Fruit fly (Drosophila melanogaster): ENCODE data around the gene CG15514.

Gene CG15514

DNA sequence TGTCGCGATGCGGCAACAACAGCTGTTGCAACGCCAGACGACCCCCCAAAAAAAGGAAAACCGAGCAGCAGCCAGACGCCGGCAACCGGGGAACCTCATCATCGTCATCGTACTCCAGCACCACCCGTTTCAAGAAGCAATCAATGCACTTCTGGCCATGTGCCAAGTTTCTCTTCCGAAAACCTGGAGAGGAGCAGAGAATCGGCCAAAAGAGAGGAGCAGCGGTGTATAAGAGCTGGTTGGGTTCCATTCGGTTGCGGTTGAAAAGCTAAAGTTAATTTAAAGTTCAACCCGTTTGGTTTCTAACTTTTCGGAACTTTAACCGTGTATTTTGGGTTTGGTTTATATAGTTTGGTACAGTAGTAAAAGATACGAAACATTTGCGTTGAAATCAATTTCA, 14.9 kb upstream of the CG15514 start:
- peak; percentile 84 for TF ChIP-seq Dif (GFP tag; optimal IDR thresholded peaks at IDR 0.05; ENCODE audit: partially characterized antibody)
- TF ChIP-seq dl (GFP tag; optimal IDR thresholded peaks at IDR 0.05; ENCODE audit: insufficient read depth in 1 of 2, partially characterized antibody in 2 of 2), result peak; percentile 60 to 78
- no peak for TF ChIP-seq Vsx2 (GFP tag; optimal IDR thresholded peaks at IDR 0.05; ENCODE audit: partially characterized antibody)
- TF ChIP-seq Rel (GFP tag; optimal IDR thresholded peaks at IDR 0.05), result no peak
- no peak for TF ChIP-seq Rel (tag; optimal IDR thresholded peaks at IDR 0.05)
- TF ChIP-seq N (GFP tag; optimal IDR thresholded peaks at IDR 0.05), result no peak

DNA sequence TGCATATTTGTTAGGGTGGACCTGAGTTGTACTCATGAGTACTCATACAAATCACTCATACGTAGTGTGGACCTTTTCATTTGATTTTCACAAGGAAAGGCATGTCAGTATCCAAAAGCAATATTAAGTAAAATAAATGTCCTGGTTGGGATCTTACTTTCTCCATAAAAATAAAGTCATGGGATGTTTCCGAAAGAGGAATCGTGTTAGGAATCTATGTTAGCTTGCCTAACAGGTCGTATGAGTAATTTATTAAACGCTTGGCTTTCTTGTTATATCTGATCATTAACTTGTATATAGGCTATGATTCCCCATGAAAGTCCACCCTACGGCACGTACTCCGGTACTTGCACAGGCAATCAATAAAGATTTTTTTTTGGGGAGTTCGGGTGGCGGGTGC, 14.5 kb upstream of the CG15514 start:
- TF ChIP-seq Rel (GFP tag; optimal IDR thresholded peaks at IDR 0.05) (no peak), Rel (tag; optimal IDR thresholded peaks at IDR 0.05) (no peak), fru (GFP tag; optimal IDR thresholded peaks at IDR 0.05) (peak; percentile 57), rgr (GFP tag; optimal IDR thresholded peaks at IDR 0.05) (peak; percentile 38), Abd-B (GFP tag; optimal IDR thresholded peaks at IDR 0.05) (no peak), HLH106 (tag; optimal IDR thresholded peaks at IDR 0.05) (peak; percentile 42), CG9705 (GFP tag; optimal IDR thresholded peaks at IDR 0.05) (no peak), Hnf4 (GFP tag; optimal IDR thresholded peaks at IDR 0.05) (peak; percentile 39), Jra (GFP tag; optimal IDR thresholded peaks at IDR 0.05) (no peak), sv (GFP tag; optimal IDR thresholded peaks at IDR 0.05) (no peak), Sp1 (GFP tag; optimal IDR thresholded peaks at IDR 0.05) (peak; percentile 42), CG32264 (GFP tag; optimal IDR thresholded peaks at IDR 0.05) (no peak), Hr78 (GFP tag; optimal IDR thresholded peaks at IDR 0.05) (no peak), OdsH (GFP tag; optimal IDR thresholded peaks at IDR 0.05) (peak; percentile 12), Hr83 (GFP tag; optimal IDR thresholded peaks at IDR 0.05; ENCODE audit: poor library complexity, severe bottlenecking) (no peak), GATAd (GFP tag; optimal IDR thresholded peaks at IDR 0.05) (no peak), foxo (GFP tag; optimal IDR thresholded peaks at IDR 0.05) (peak in 1 of 2 experiments; percentile 65), sage (GFP tag; optimal IDR thresholded peaks at IDR 0.05) (no peak), woc (GFP tag; optimal IDR thresholded peaks at IDR 0.05) (no peak), pan (optimal IDR thresholded peaks at IDR 0.05) (no peak), Dif (GFP tag; optimal IDR thresholded peaks at IDR 0.05; ENCODE audit: partially characterized antibody) (no peak), dsf (GFP tag; optimal IDR thresholded peaks at IDR 0.05; ENCODE audit: borderline replicate concordance) (no peak), Mio (GFP tag; optimal IDR thresholded peaks at IDR 0.05) (no peak), psq (GFP tag; optimal IDR thresholded peaks at IDR 0.05) (no peak), N (GFP tag; optimal IDR thresholded peaks at IDR 0.05) (no peak), jim (GFP tag; optimal IDR thresholded peaks at IDR 0.05) (no peak), brk (GFP tag; optimal IDR thresholded peaks at IDR 0.05) (no peak), Vsx2 (GFP tag; optimal IDR thresholded peaks at IDR 0.05; ENCODE audit: partially characterized antibody) (no peak), h (GFP tag; optimal IDR thresholded peaks at IDR 0.05) (peak; percentile 44), dmrt93B (GFP tag; optimal IDR thresholded peaks at IDR 0.05) (no peak), lola (GFP tag; optimal IDR thresholded peaks at IDR 0.05) (no peak), br (GFP tag; optimal IDR thresholded peaks at IDR 0.05) (peak; percentile 54), usp (GFP tag; optimal IDR thresholded peaks at IDR 0.05) (no peak), Dfd (GFP tag; optimal IDR thresholded peaks at IDR 0.05) (no peak), tai (GFP tag; optimal IDR thresholded peaks at IDR 0.05) (no peak), dl (GFP tag; optimal IDR thresholded peaks at IDR 0.05; ENCODE audit: insufficient read depth in 1 of 2, partially characterized antibody in 2 of 2) (no peak), Myc (optimal IDR thresholded peaks at IDR 0.05) (no peak), CrebA (GFP tag; optimal IDR thresholded peaks at IDR 0.05; ENCODE audit: borderline replicate concordance) (no peak), ey (GFP tag; optimal IDR thresholded peaks at IDR 0.05) (peak; percentile 53)

DNA sequence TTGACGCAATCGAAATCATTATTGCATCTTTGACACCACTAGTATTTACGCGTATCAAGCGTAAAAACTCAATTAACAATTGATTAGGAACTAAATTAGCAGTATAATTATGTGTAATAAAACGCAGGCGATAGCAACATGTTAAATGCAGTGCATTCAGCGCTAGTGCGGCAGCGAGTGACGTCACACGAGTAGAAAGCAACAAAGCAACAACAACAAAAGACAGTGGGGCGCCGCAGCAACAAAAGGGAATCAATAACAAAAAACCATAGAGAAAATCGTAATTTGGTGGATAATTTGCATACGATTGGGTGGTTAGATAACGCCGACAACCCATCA, 8.0 kb upstream of the CG15514 start, which contains the start of gene CG34133:
Gene CG34133 (plus strand): TSS at position 16 of the 339 bp plus-strand sequence.
- no peak for TF ChIP-seq N (GFP tag; optimal IDR thresholded peaks at IDR 0.05)
- TF ChIP-seq usp (GFP tag; optimal IDR thresholded peaks at IDR 0.05), result no peak
- TF ChIP-seq CG32264 (GFP tag; optimal IDR thresholded peaks at IDR 0.05), result no peak
- no peak for TF ChIP-seq sv (GFP tag; optimal IDR thresholded peaks at IDR 0.05)
- TF ChIP-seq dl (GFP tag; optimal IDR thresholded peaks at IDR 0.05; ENCODE audit: insufficient read depth in 1 of 2, partially characterized antibody in 2 of 2), result no peak
- TF ChIP-seq h (GFP tag; optimal IDR thresholded peaks at IDR 0.05), result no peak
- no peak for TF ChIP-seq Myc (optimal IDR thresholded peaks at IDR 0.05)
- no peak for TF ChIP-seq psq (GFP tag; optimal IDR thresholded peaks at IDR 0.05)
- TF ChIP-seq GATAd (GFP tag; optimal IDR thresholded peaks at IDR 0.05), result no peak
- no peak for TF ChIP-seq tai (GFP tag; optimal IDR thresholded peaks at IDR 0.05)
- no peak for TF ChIP-seq br (GFP tag; optimal IDR thresholded peaks at IDR 0.05)
- no peak for TF ChIP-seq HLH106 (tag; optimal IDR thresholded peaks at IDR 0.05)
- no peak for TF ChIP-seq woc (GFP tag; optimal IDR thresholded peaks at IDR 0.05)
- TF ChIP-seq CG9705 (GFP tag; optimal IDR thresholded peaks at IDR 0.05), result no peak
- no peak for TF ChIP-seq Sp1 (GFP tag; optimal IDR thresholded peaks at IDR 0.05)
- no peak for TF ChIP-seq dsf (GFP tag; optimal IDR thresholded peaks at IDR 0.05; ENCODE audit: borderline replicate concordance)
- TF ChIP-seq Mio (GFP tag; optimal IDR thresholded peaks at IDR 0.05), result no peak
- no peak for TF ChIP-seq Rel (GFP tag; optimal IDR thresholded peaks at IDR 0.05)
- TF ChIP-seq Rel (tag; optimal IDR thresholded peaks at IDR 0.05), result no peak
- TF ChIP-seq Dif (GFP tag; optimal IDR thresholded peaks at IDR 0.05; ENCODE audit: partially characterized antibody), result no peak

Measured in whole organism, wandering third instar larva.